Worm (Caenorhabditis elegans): Measurements from ENCODE around the gene mdt-6.

- TF ChIP-seq ztf-23 (GFP tag; IDR thresholded peaks at IDR 0.05) (no peak), klf-2 (GFP tag; conservative IDR thresholded peaks at IDR 0.05) (no peak), flt-1 (GFP tag; IDR thresholded peaks at IDR 0.05) (no peak), tab-1 (GFP tag; IDR thresholded peaks at IDR 0.05) (no peak), cog-1 (tag; optimal IDR thresholded peaks at IDR 0.05) (no peak)
Observed at ce11 chrV:7093720-7094401, 34.4 kb upstream of the mdt-6 start, which contains the start of gene nhr-135.
